Worm (Caenorhabditis elegans) whole organism, young adult: Measurements from ENCODE around the gene nspc-12.

Experiments
- akir-1 ChIP-seq: fragments of 200-800 bp; sonication (Bioruptor generic); optimal IDR thresholded peaks from 2 replicates; lab custom pipeline; 2018; ENCODE audit warnings: mild to moderate bottlenecking, missing genetic modification characterization, moderate library complexity, missing compliant biosample characterization
- unc-62 ChIP-seq: fragments of 150-350 bp; optimal IDR thresholded peaks from 2 replicates; lab custom pipeline; 2014; ENCODE audit warnings: missing biosample characterization, missing genetic modification reagents, missing genetic modification characterization

- TF ChIP-seq unc-62 (GFP tag; lab: Kevin White, UChicago) (no peak), akir-1 (GFP tag; lab: Kevin White, UChicago) (no peak)
Measured at ce11 chrX:12326424-12326823, 30.1 kb downstream of the nspc-12 start, which contains the start of gene srd-41.
